Worm (Caenorhabditis elegans) whole organism, mixed stage, embryonic: Measurements from ENCODE around the gene abhd-3.2.

Experiments used
- M03D4.4 ChIP-seq: sonication (generic microtip); optimal IDR thresholded peaks from 2 replicates; lab custom pipeline; 2017; ENCODE audit warnings: mild to moderate bottlenecking, missing genetic modification characterization, missing compliant biosample characterization
- bed-3 ChIP-seq: fragments of 200-800 bp; sonication (Bioruptor generic); optimal IDR thresholded peaks from 3 replicates; lab custom pipeline; 2018; ENCODE audit warnings: mild to moderate bottlenecking, missing genetic modification characterization, moderate library complexity, missing compliant biosample characterization
- ceh-39 ChIP-seq: fragments of 150-350 bp; optimal IDR thresholded peaks from 2 replicates; lab custom pipeline; 2014; ENCODE audit warnings: missing biosample characterization, missing genetic modification characterization
- ceh-83 ChIP-seq: fragments of 200-800 bp; sonication (Bioruptor generic); optimal IDR thresholded peaks from 2 replicates; lab custom pipeline; 2018; ENCODE audit warnings: mild to moderate bottlenecking, missing genetic modification characterization, missing compliant biosample characterization
- ces-1 ChIP-seq: fragments of 150-350 bp; optimal IDR thresholded peaks from 2 replicates; lab custom pipeline; 2014; ENCODE audit warnings: missing biosample characterization, missing genetic modification reagents, missing genetic modification characterization
- cnd-1 ChIP-seq: fragments of 200-800 bp; sonication (Bioruptor generic); optimal IDR thresholded peaks from 2 replicates; lab custom pipeline; 2018; ENCODE audit warnings: mild to moderate bottlenecking, missing genetic modification characterization, missing compliant biosample characterization
- drap-1 ChIP-seq: fragments of 200-800 bp; sonication (Bioruptor generic); optimal IDR thresholded peaks from 3 replicates; lab custom pipeline; 2018; ENCODE audit warnings: mild to moderate bottlenecking, missing genetic modification characterization, missing compliant biosample characterization
- elt-3 ChIP-seq: fragments of 150-350 bp; optimal IDR thresholded peaks from 2 replicates; lab custom pipeline; 2014; ENCODE audit warnings: missing biosample characterization, missing genetic modification characterization
- flh-1 ChIP-seq: fragments of 200-800 bp; sonication (Bioruptor generic); optimal IDR thresholded peaks from 2 replicates; lab custom pipeline; 2018; ENCODE audit warnings: mild to moderate bottlenecking, missing genetic modification characterization, moderate library complexity, missing compliant biosample characterization
- ham-2 ChIP-seq: fragments of 200-800 bp; sonication (Bioruptor generic); optimal IDR thresholded peaks from 2 replicates; lab custom pipeline; 2018; ENCODE audit warnings: mild to moderate bottlenecking, missing genetic modification characterization, missing compliant biosample characterization
- lin-13 ChIP-seq: fragments of 150-350 bp; optimal IDR thresholded peaks from 2 replicates; lab custom pipeline; 2014; ENCODE audit warnings: missing biosample characterization, missing genetic modification characterization
- lin-32 ChIP-seq: fragments of 200-800 bp; sonication (Bioruptor generic); optimal IDR thresholded peaks from 2 replicates; lab custom pipeline; 2018; ENCODE audit warnings: mild to moderate bottlenecking, missing genetic modification characterization, missing compliant biosample characterization
- lsy-2 ChIP-seq: fragments of 150-350 bp; optimal IDR thresholded peaks from 2 replicates; lab custom pipeline; 2014; ENCODE audit warnings: missing biosample characterization, missing genetic modification characterization
- mab-5 ChIP-seq: fragments of 150-350 bp; optimal IDR thresholded peaks from 2 replicates; lab custom pipeline; 2014; ENCODE audit warnings: missing biosample characterization, missing genetic modification characterization
- mep-1 ChIP-seq: fragments of 150-350 bp; optimal IDR thresholded peaks from 2 replicates; lab custom pipeline; 2017; ENCODE audit warnings: missing biosample characterization, missing genetic modification reagents, missing genetic modification characterization, inconsistent platforms
- nhr-12 ChIP-seq: fragments of 150-350 bp; optimal IDR thresholded peaks from 2 replicates; lab custom pipeline; 2014; ENCODE audit warnings: missing biosample characterization, missing genetic modification characterization
- nhr-2 ChIP-seq: fragments of 150-350 bp; optimal IDR thresholded peaks from 2 replicates; lab custom pipeline; 2014; ENCODE audit warnings: missing biosample characterization, missing genetic modification characterization
- nhr-237 ChIP-seq: fragments of 150-350 bp; optimal IDR thresholded peaks from 2 replicates; lab custom pipeline; 2014; ENCODE audit warnings: missing biosample characterization, missing genetic modification characterization
- nhr-28 ChIP-seq: fragments of 150-350 bp; optimal IDR thresholded peaks from 2 replicates; lab custom pipeline; 2014; ENCODE audit warnings: missing biosample characterization, missing genetic modification characterization
- nhr-76 ChIP-seq: sonication (generic microtip); optimal IDR thresholded peaks from 2 replicates; lab custom pipeline; 2017; ENCODE audit warnings: missing biosample characterization, missing genetic modification characterization
- sem-2 ChIP-seq: fragments of 200-800 bp; sonication (Bioruptor generic); optimal IDR thresholded peaks from 2 replicates; lab custom pipeline; 2018; ENCODE audit warnings: mild to moderate bottlenecking, missing genetic modification characterization, missing compliant biosample characterization
- snpc-4 ChIP-seq: fragments of 150-350 bp; optimal IDR thresholded peaks from 2 replicates; lab custom pipeline; 2014; ENCODE audit warnings: missing biosample characterization, missing genetic modification characterization
- sptf-1 ChIP-seq: sonication (generic microtip); optimal IDR thresholded peaks from 2 replicates; lab custom pipeline; 2017; ENCODE audit warnings: mild to moderate bottlenecking, missing genetic modification characterization, moderate library complexity, missing compliant biosample characterization
- tbx-8 ChIP-seq: fragments of 200-800 bp; sonication (Bioruptor generic); optimal IDR thresholded peaks from 2 replicates; lab custom pipeline; 2018; ENCODE audit warnings: mild to moderate bottlenecking, missing genetic modification characterization, moderate library complexity, missing compliant biosample characterization
- unc-120 ChIP-seq: sonication (generic microtip); optimal IDR thresholded peaks from 2 replicates; lab custom pipeline; 2017; ENCODE audit warnings: missing genetic modification characterization, missing compliant biosample characterization; ENCODE audit not compliant: poor library complexity, severe bottlenecking
- unc-39 ChIP-seq: fragments of 150-350 bp; optimal IDR thresholded peaks from 2 replicates; lab custom pipeline; 2014; ENCODE audit warnings: missing biosample characterization, missing genetic modification characterization
- unc-62 ChIP-seq: fragments of 150-350 bp; optimal IDR thresholded peaks from 2 replicates; lab custom pipeline; 2014; ENCODE audit warnings: missing biosample characterization, missing genetic modification reagents, missing genetic modification characterization

Gene abhd-3.2

DNA sequence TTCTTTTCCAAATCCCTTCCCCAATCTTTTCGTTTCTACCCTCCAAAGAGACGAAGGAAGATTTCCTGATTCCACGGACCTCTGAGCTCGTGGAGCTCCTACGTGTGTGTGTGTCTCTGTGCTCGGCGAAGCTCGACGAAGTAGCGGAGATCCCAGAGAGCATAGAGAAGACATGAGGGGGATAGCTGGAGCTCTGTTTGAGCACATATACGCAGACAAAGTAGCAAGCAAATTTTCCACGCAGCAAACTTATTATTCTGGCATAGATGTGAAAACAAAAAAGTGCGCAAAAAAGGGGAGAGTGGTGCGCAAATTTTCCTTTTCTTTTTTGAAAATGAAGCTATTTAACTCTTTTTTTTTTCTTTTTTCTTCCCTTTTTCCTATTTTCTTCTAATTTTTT, 44.9 kb downstream of the abhd-3.2 start:
- TF ChIP-seq ces-1: peak; percentile 56
- no peak for TF ChIP-seq ham-2 (GFP tag; lab: Kevin White, UChicago)
- peak; percentile 16 for TF ChIP-seq sptf-1 (tag; lab: Kevin White, UChicago)
- TF ChIP-seq bed-3 (GFP tag; lab: Kevin White, UChicago): no peak
- TF ChIP-seq unc-120: peak; percentile 83

DNA sequence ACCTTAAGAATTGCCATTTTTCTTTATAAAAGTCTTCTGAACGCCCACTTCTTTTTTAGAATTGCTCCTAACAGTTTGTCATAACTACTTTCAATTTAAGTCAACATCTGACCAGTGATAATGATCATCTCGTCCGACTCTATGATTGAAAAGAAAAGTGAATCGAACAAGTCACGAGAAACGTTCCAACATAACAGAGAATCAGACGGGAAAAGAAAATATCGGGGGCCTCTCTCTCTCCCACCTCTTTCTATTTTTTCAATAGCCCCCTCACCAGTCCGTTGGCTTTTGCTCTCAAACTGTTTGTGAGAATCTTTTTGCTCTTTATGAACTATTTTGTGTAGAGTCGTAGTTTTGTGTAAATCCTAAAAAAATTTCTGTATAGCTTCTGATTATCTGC, 50.2 kb downstream of the abhd-3.2 start:
- TF ChIP-seq ceh-83 (GFP tag; lab: Kevin White, UChicago) (no peak), bed-3 (GFP tag; lab: Kevin White, UChicago) (no peak), mep-1 (no peak), nhr-237 (tag; lab: Kevin White, UChicago) (no peak), sem-2 (GFP tag; lab: Kevin White, UChicago) (no peak), drap-1 (GFP tag; lab: Kevin White, UChicago) (no peak), lin-32 (GFP tag; lab: Kevin White, UChicago) (no peak), cnd-1 (tag; lab: Kevin White, UChicago) (no peak), mab-5 (tag; lab: Kevin White, UChicago) (no peak), unc-62 (no peak)

- no peak for TF ChIP-seq unc-39
- no peak for TF ChIP-seq cnd-1 (tag; lab: Kevin White, UChicago)
- TF ChIP-seq lsy-2 (tag; lab: Kevin White, UChicago): no peak
- TF ChIP-seq nhr-12 (tag; lab: Kevin White, UChicago): no peak
- no peak for TF ChIP-seq drap-1 (GFP tag; lab: Kevin White, UChicago)
- TF ChIP-seq nhr-28: no peak
- no peak for TF ChIP-seq nhr-237 (tag; lab: Kevin White, UChicago)
- no peak for TF ChIP-seq unc-62
- TF ChIP-seq sem-2 (GFP tag; lab: Kevin White, UChicago): no peak
- TF ChIP-seq ceh-39 (tag; lab: Kevin White, UChicago): no peak
- no peak for TF ChIP-seq nhr-2 (tag; lab: Kevin White, UChicago)
- TF ChIP-seq tbx-8 (GFP tag; lab: Kevin White, UChicago): no peak
- no peak for TF ChIP-seq lin-13 (tag; lab: Kevin White, UChicago)
- TF ChIP-seq snpc-4 (tag; lab: Kevin White, UChicago): no peak
- no peak for TF ChIP-seq M03D4.4
- TF ChIP-seq bed-3 (GFP tag; lab: Kevin White, UChicago): no peak
- no peak for TF ChIP-seq unc-120
- no peak for TF ChIP-seq elt-3
- no peak for TF ChIP-seq nhr-76 (tag; lab: Kevin White, UChicago)
- no peak for TF ChIP-seq flh-1 (GFP tag; lab: Kevin White, UChicago)
These were observed 51.7 kb downstream of the abhd-3.2 start for ce11 chrX:926125-926524.
